Fruit fly (Drosophila melanogaster) whole organism, embryonic: ENCODE results near the gene KP78b.

Source experiments
- BtbVII ChIP-seq: fragments of 200-800 bp; sonication (Bioruptor generic); optimal IDR thresholded peaks from 3 replicates; lab custom pipeline; 2017; ENCODE audit warnings: missing biosample characterization, mild to moderate bottlenecking, missing genetic modification characterization
- CG34376 ChIP-seq: fragments of 200-800 bp; sonication (Bioruptor generic); optimal IDR thresholded peaks from 2 replicates; lab custom pipeline; 2018; ENCODE audit warnings: missing biosample characterization, mild to moderate bottlenecking, missing genetic modification characterization
- CG7987 ChIP-seq: fragments of 200-800 bp; sonication (Bioruptor generic); optimal IDR thresholded peaks from 2 replicates; lab custom pipeline; 2018; ENCODE audit warnings: missing biosample characterization, mild to moderate bottlenecking, missing genetic modification characterization, moderate library complexity
- CTCF ChIP-seq: fragments of 200-800 bp; sonication (Bioruptor generic); optimal IDR thresholded peaks from 2 replicates; lab custom pipeline; 2017; ENCODE audit warnings: missing biosample characterization, mild to moderate bottlenecking, missing genetic modification characterization, moderate library complexity
- Lhr ChIP-seq: fragments of 200-800 bp; sonication (Bioruptor generic); optimal IDR thresholded peaks from 3 replicates; lab custom pipeline; 2017; ENCODE audit warnings: mild to moderate bottlenecking, missing biosample characterization, missing genetic modification reagents, missing genetic modification characterization
- Opbp ChIP-seq: fragments of 200-800 bp; sonication (Bioruptor generic); IDR thresholded peaks from 3 replicates; pipeline ENCODE4 v1.3.6; 2022; ENCODE audit warnings: missing biosample characterization, missing genetic modification characterization; ENCODE audit not compliant: partially characterized antibody
- Xbp1 ChIP-seq: fragments of 200-800 bp; sonication (Bioruptor generic); optimal IDR thresholded peaks from 3 replicates; lab custom pipeline; 2016; ENCODE audit warnings: missing biosample characterization, mild to moderate bottlenecking, missing genetic modification characterization
- crol ChIP-seq: fragments of 200-800 bp; sonication (Bioruptor generic); IDR thresholded peaks from 2 replicates; pipeline ENCODE4 v1.3.6; 2022; ENCODE audit warnings: missing biosample characterization, missing genetic modification characterization
- pan ChIP-seq, 4 experiments: fragments of >200 bp in 3 of 4; fragments of 200-800 bp in 1 of 4; sonication (Bioruptor generic) in 1 of 4; optimal IDR thresholded peaks in 3 of 4; IDR thresholded peaks in 1 of 4; 2 replicates each; pipeline versions ENCODE4 v1.3.6 to Lab custom; 2017 to 2022; ENCODE audit warnings: missing biosample characterization in 2 of 4, missing genetic modification characterization in 2 of 4, mixed read lengths in 1 of 4
- pros ChIP-seq: fragments of 200-800 bp; sonication (Bioruptor generic); optimal IDR thresholded peaks from 3 replicates; lab custom pipeline; 2019; ENCODE audit warnings: missing biosample characterization, mild to moderate bottlenecking, missing genetic modification characterization, moderate library complexity
- row ChIP-seq: fragments of 200-800 bp; sonication (Bioruptor generic); IDR thresholded peaks from 3 replicates; pipeline ENCODE4 v1.3.6; 2022; ENCODE audit warnings: missing biosample characterization, missing genetic modification characterization
- sens ChIP-seq: fragments of 200-800 bp; sonication (Bioruptor generic); peaks from one replicate; lab custom pipeline; 2016; ENCODE audit warnings: missing biosample characterization, missing genetic modification characterization
- sug ChIP-seq: fragments of 200-800 bp; optimal IDR thresholded peaks from 2 replicates; lab custom pipeline; 2019; ENCODE audit warnings: missing biosample characterization, mild to moderate bottlenecking, missing genetic modification characterization, moderate library complexity
- tup ChIP-seq: fragments of 200-800 bp; sonication (Bioruptor generic); optimal IDR thresholded peaks from 2 replicates; lab custom pipeline; 2016; ENCODE audit warnings: missing biosample characterization, mild to moderate bottlenecking, missing genetic modification characterization, moderate library complexity

DNA sequence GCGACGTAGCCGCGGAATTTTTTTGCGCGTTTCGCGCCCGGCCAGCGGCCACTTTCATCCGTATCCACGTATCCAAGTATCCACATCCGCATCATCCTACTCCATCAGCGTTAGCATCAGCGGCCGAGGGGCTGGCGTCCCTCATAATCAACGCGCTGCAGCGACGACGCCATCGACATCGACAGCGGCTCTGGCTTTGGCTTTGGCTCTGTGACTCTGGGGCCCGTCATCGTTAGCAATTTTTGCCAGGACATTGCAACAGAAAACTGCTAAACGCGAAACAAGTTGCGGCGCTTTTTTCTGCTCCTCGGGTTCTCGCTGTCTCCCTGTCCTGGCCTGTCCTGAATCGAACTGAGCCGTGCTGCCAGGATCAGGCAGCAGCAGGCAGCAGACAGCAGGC is 24.8 kb downstream of the KP78b start, which contains the start of gene pros:
- TF ChIP-seq row (GFP tag; lab: Robert Waterston, UW) (no peak), sug (tag; lab: Kevin White, UChicago) (no peak), Lhr (no peak), CG7987 (GFP tag; lab: Kevin White, UChicago) (no peak), CTCF (no peak), pros (GFP tag; lab: Kevin White, UChicago) (no peak), BtbVII (GFP tag; lab: Kevin White, UChicago) (no peak), Opbp (GFP tag; lab: Robert Waterston, UW) (no peak), pan (optimal IDR thresholded peaks at IDR 0.05; lab: Kevin White, UChicago) (no peak), pan (GFP tag; optimal IDR thresholded peaks at IDR 0.05 in 1 of 2, IDR thresholded peaks at IDR 0.05 in 1 of 2) (no peak), Xbp1 (GFP tag; lab: Kevin White, UChicago) (no peak), crol (GFP tag; lab: Robert Waterston, UW) (no peak), tup (GFP tag; lab: Kevin White, UChicago) (no peak), CG34376 (GFP tag; lab: Kevin White, UChicago) (no peak), sens (GFP tag; lab: Kevin White, UChicago) (no peak)
